Fruit fly (Drosophila melanogaster) whole organism, prepupa: Measurements from ENCODE around the gene CG31798.
A peak's percentile ranks its signal among the peaks of the same experiment; 100 is the strongest.

Experiments used
- Blimp-1 ChIP-seq: fragments of 200-800 bp; sonication (Bioruptor generic); optimal IDR thresholded peaks from 3 replicates; lab custom pipeline; 2017; ENCODE audit warnings: missing biosample characterization, missing genetic modification characterization, mild to moderate bottlenecking, moderate library complexity, missing genetic modification reagents
- CG10631 ChIP-seq: fragments of 200-800 bp; sonication (Bioruptor generic); optimal IDR thresholded peaks from 2 replicates; lab custom pipeline; 2016; ENCODE audit warnings: missing biosample characterization, missing genetic modification characterization
- CG10669 ChIP-seq: fragments of 200-800 bp; sonication (Bioruptor generic); optimal IDR thresholded peaks from 3 replicates; lab custom pipeline; 2018; ENCODE audit warnings: missing biosample characterization, mild to moderate bottlenecking, missing genetic modification characterization, moderate library complexity
- CG11294 ChIP-seq: fragments of 200-800 bp; sonication (Bioruptor generic); IDR thresholded peaks from 2 replicates; pipeline ENCODE4 v1.3.6; 2022; ENCODE audit warnings: missing biosample characterization, missing genetic modification characterization
- CG11902 ChIP-seq: fragments of 200-800 bp; sonication (Bioruptor generic); optimal IDR thresholded peaks from 3 replicates; lab custom pipeline; 2016; ENCODE audit warnings: missing biosample characterization, missing genetic modification characterization
- CG15336 ChIP-seq: fragments of 200-800 bp; sonication (Bioruptor generic); IDR thresholded peaks from 2 replicates; pipeline ENCODE4 v1.3.6; 2022; ENCODE audit warnings: missing biosample characterization, missing genetic modification characterization
- CG1621 ChIP-seq: fragments of 200-800 bp; sonication (Bioruptor generic); optimal IDR thresholded peaks from 3 replicates; lab custom pipeline; 2018; ENCODE audit warnings: missing biosample characterization, mild to moderate bottlenecking, missing genetic modification characterization
- CG16779 ChIP-seq: fragments of 200-800 bp; sonication (Bioruptor generic); optimal IDR thresholded peaks from 3 replicates; lab custom pipeline; 2017; ENCODE audit warnings: missing biosample characterization, mild to moderate bottlenecking, missing genetic modification characterization
- CG3032 ChIP-seq: fragments of 200-800 bp; optimal IDR thresholded peaks from 2 replicates; lab custom pipeline; 2019; ENCODE audit warnings: missing biosample characterization, mild to moderate bottlenecking, missing genetic modification characterization, moderate library complexity
- CG31627 ChIP-seq: fragments of 200-800 bp; sonication (Bioruptor generic); optimal IDR thresholded peaks from 3 replicates; lab custom pipeline; 2016; ENCODE audit warnings: missing biosample characterization, missing genetic modification characterization
- CG32006 ChIP-seq: fragments of 200-800 bp; sonication (Bioruptor generic); optimal IDR thresholded peaks from 3 replicates; lab custom pipeline; 2017; ENCODE audit warnings: missing biosample characterization, mild to moderate bottlenecking, missing genetic modification characterization
- CG34406 ChIP-seq: fragments of 200-800 bp; sonication (Bioruptor generic); optimal IDR thresholded peaks from 3 replicates; lab custom pipeline; 2016; ENCODE audit warnings: missing biosample characterization, missing genetic modification characterization
- CG3919 ChIP-seq: fragments of 200-800 bp; sonication (Bioruptor generic); optimal IDR thresholded peaks from 3 replicates; lab custom pipeline; 2016; ENCODE audit warnings: missing biosample characterization, missing genetic modification characterization
- CG4318 ChIP-seq: fragments of 200-800 bp; sonication (Bioruptor generic); optimal IDR thresholded peaks from 3 replicates; lab custom pipeline; 2017; ENCODE audit warnings: missing biosample characterization, mild to moderate bottlenecking, missing genetic modification characterization
- CG6163 ChIP-seq: fragments of 200-800 bp; sonication (Bioruptor generic); IDR thresholded peaks from 3 replicates; pipeline ENCODE4 v1.3.6; 2022; ENCODE audit warnings: missing biosample characterization, missing genetic modification characterization
- CG6276 ChIP-seq: fragments of 200-800 bp; sonication (Bioruptor generic); optimal IDR thresholded peaks from 2 replicates; lab custom pipeline; 2017; ENCODE audit warnings: missing biosample characterization, mild to moderate bottlenecking, missing genetic modification characterization
- CG6792 ChIP-seq: fragments of 200-800 bp; sonication (Bioruptor generic); optimal IDR thresholded peaks from 3 replicates; lab custom pipeline; 2016; ENCODE audit warnings: missing biosample characterization, missing genetic modification characterization
- CG6808 ChIP-seq: fragments of 200-800 bp; sonication (Bioruptor generic); optimal IDR thresholded peaks from 3 replicates; lab custom pipeline; 2017; ENCODE audit warnings: missing biosample characterization, missing genetic modification characterization, mild to moderate bottlenecking, moderate library complexity, missing genetic modification reagents
- CG6854 ChIP-seq: fragments of 200-800 bp; sonication (Bioruptor generic); optimal IDR thresholded peaks from 2 replicates; lab custom pipeline; 2017; ENCODE audit warnings: missing biosample characterization, mild to moderate bottlenecking, missing genetic modification characterization
- CG7368 ChIP-seq: fragments of 200-800 bp; sonication (Bioruptor generic); optimal IDR thresholded peaks from 3 replicates; lab custom pipeline; 2016; ENCODE audit warnings: missing biosample characterization, missing genetic modification characterization
- CG8119 ChIP-seq: fragments of 200-800 bp; sonication (Bioruptor generic); IDR thresholded peaks from 3 replicates; pipeline ENCODE4 v1.3.6; 2022; ENCODE audit warnings: missing biosample characterization, missing genetic modification characterization
- CG8319 ChIP-seq: fragments of 200-800 bp; sonication (Bioruptor generic); optimal IDR thresholded peaks from 3 replicates; lab custom pipeline; 2016; ENCODE audit warnings: missing biosample characterization, missing genetic modification characterization
- CG8632 ChIP-seq: fragments of 200-800 bp; sonication (Bioruptor generic); optimal IDR thresholded peaks from 3 replicates; lab custom pipeline; 2016; ENCODE audit warnings: missing biosample characterization, missing genetic modification characterization
- CG9139 ChIP-seq: fragments of 200-800 bp; sonication (Bioruptor generic); optimal IDR thresholded peaks from 3 replicates; lab custom pipeline; 2017; ENCODE audit warnings: missing biosample characterization, mild to moderate bottlenecking, missing genetic modification characterization
- Eip75B ChIP-seq: fragments of 200-800 bp; sonication (Bioruptor generic); optimal IDR thresholded peaks from 3 replicates; lab custom pipeline; 2016; ENCODE audit warnings: missing biosample characterization, missing genetic modification characterization
- Eip78C ChIP-seq: fragments of 200-800 bp; sonication (Bioruptor generic); peaks from one replicate; lab custom pipeline; 2016; ENCODE audit warnings: missing biosample characterization, missing genetic modification characterization
- Eip93F ChIP-seq: fragments of 200-800 bp; sonication (Bioruptor generic); optimal IDR thresholded peaks from 2 replicates; lab custom pipeline; 2016; ENCODE audit warnings: missing biosample characterization, mild to moderate bottlenecking, missing genetic modification characterization
- Ets21C ChIP-seq: fragments of 200-800 bp; sonication (Bioruptor generic); optimal IDR thresholded peaks from 3 replicates; lab custom pipeline; 2016; ENCODE audit warnings: missing biosample characterization, missing genetic modification characterization
- Gug ChIP-seq: fragments of 200-800 bp; sonication (Bioruptor generic); IDR thresholded peaks from 2 replicates; pipeline ENCODE4 v1.3.6; 2022; ENCODE audit warnings: missing biosample characterization, missing genetic modification characterization
- Hr38 ChIP-seq: sonication (Bioruptor generic); optimal IDR thresholded peaks from 2 replicates; lab custom pipeline; 2016; ENCODE audit warnings: missing biosample characterization, missing genetic modification characterization
- Hr39 ChIP-seq: fragments of 200-800 bp; sonication (Bioruptor generic); optimal IDR thresholded peaks from 2 replicates; lab custom pipeline; 2016; ENCODE audit warnings: missing biosample characterization, missing genetic modification characterization
- Hr4 ChIP-seq: fragments of 200-800 bp; sonication (Bioruptor generic); optimal IDR thresholded peaks from 3 replicates; lab custom pipeline; 2016; ENCODE audit warnings: missing biosample characterization, missing genetic modification characterization
- Lpt ChIP-seq: fragments of 200-800 bp; sonication (Bioruptor generic); optimal IDR thresholded peaks from 3 replicates; lab custom pipeline; 2016; ENCODE audit warnings: missing biosample characterization, missing genetic modification characterization
- Met ChIP-seq: fragments of 200-800 bp; sonication (Bioruptor generic); optimal IDR thresholded peaks from 3 replicates; lab custom pipeline; 2016; ENCODE audit warnings: missing biosample characterization, missing genetic modification characterization
- OdsH ChIP-seq: fragments of 200-800 bp; sonication (Bioruptor generic); optimal IDR thresholded peaks from 3 replicates; lab custom pipeline; 2016; ENCODE audit warnings: missing biosample characterization, missing genetic modification characterization
- Smox ChIP-seq: fragments of 200-800 bp; sonication (Bioruptor generic); optimal IDR thresholded peaks from 3 replicates; lab custom pipeline; 2016; ENCODE audit warnings: missing biosample characterization, missing genetic modification characterization
- Sox102F ChIP-seq: fragments of 200-800 bp; sonication (Bioruptor generic); optimal IDR thresholded peaks from 2 replicates; lab custom pipeline; 2016; ENCODE audit warnings: missing biosample characterization, mild to moderate bottlenecking, missing genetic modification characterization
- cyc ChIP-seq: fragments of 200-800 bp; sonication (Bioruptor generic); optimal IDR thresholded peaks from 3 replicates; lab custom pipeline; 2016; ENCODE audit warnings: missing biosample characterization, missing genetic modification characterization
- dac ChIP-seq: fragments of 200-800 bp; sonication (Bioruptor generic); optimal IDR thresholded peaks from 2 replicates; lab custom pipeline; 2017; ENCODE audit warnings: missing biosample characterization, mild to moderate bottlenecking, missing genetic modification characterization
- dsx ChIP-seq: fragments of 200-800 bp; optimal IDR thresholded peaks from 3 replicates; lab custom pipeline; 2019; ENCODE audit warnings: missing biosample characterization, mild to moderate bottlenecking, missing genetic modification characterization, moderate library complexity; ENCODE audit not compliant: poor library complexity, severe bottlenecking
- eg ChIP-seq: fragments of 200-800 bp; sonication (Bioruptor generic); IDR thresholded peaks from 3 replicates; pipeline ENCODE4 v1.3.6; 2022; ENCODE audit warnings: missing biosample characterization, missing genetic modification characterization
- esn ChIP-seq: fragments of 200-800 bp; sonication (Bioruptor generic); optimal IDR thresholded peaks from 2 replicates; lab custom pipeline; 2016; ENCODE audit warnings: missing biosample characterization, mild to moderate bottlenecking, missing genetic modification characterization, moderate library complexity
- fkh ChIP-seq: fragments of 200-800 bp; sonication (Bioruptor generic); optimal IDR thresholded peaks from 3 replicates; lab custom pipeline; 2017; ENCODE audit warnings: missing biosample characterization, mild to moderate bottlenecking, missing genetic modification characterization, moderate library complexity
- lz ChIP-seq: fragments of 200-800 bp; sonication (Bioruptor generic); optimal IDR thresholded peaks from 3 replicates; lab custom pipeline; 2016; ENCODE audit warnings: missing biosample characterization, missing genetic modification characterization
- pdm3 ChIP-seq: fragments of 200-800 bp; sonication (Bioruptor generic); optimal IDR thresholded peaks from 3 replicates; lab custom pipeline; 2016; ENCODE audit warnings: missing biosample characterization, missing genetic modification characterization
- spab ChIP-seq: fragments of 200-800 bp; sonication (Bioruptor generic); optimal IDR thresholded peaks from 2 replicates; lab custom pipeline; 2017; ENCODE audit warnings: missing biosample characterization, mild to moderate bottlenecking, missing genetic modification characterization, missing genetic modification reagents
- ss ChIP-seq, 2 experiments: fragments of 200-800 bp; sonication (Bioruptor generic); optimal IDR thresholded peaks; 2 replicates in 1 of 2; 3 replicates in 1 of 2; lab custom pipeline; 2017 to 2018; ENCODE audit warnings: mild to moderate bottlenecking in 2 of 2, missing biosample characterization in 2 of 2, missing genetic modification characterization in 2 of 2, moderate library complexity in 1 of 2
- vri ChIP-seq: fragments of 200-800 bp; sonication (Bioruptor generic); optimal IDR thresholded peaks from 3 replicates; lab custom pipeline; 2016; ENCODE audit warnings: missing biosample characterization, mild to moderate bottlenecking, missing genetic modification characterization

Gene CG31798

DNA sequence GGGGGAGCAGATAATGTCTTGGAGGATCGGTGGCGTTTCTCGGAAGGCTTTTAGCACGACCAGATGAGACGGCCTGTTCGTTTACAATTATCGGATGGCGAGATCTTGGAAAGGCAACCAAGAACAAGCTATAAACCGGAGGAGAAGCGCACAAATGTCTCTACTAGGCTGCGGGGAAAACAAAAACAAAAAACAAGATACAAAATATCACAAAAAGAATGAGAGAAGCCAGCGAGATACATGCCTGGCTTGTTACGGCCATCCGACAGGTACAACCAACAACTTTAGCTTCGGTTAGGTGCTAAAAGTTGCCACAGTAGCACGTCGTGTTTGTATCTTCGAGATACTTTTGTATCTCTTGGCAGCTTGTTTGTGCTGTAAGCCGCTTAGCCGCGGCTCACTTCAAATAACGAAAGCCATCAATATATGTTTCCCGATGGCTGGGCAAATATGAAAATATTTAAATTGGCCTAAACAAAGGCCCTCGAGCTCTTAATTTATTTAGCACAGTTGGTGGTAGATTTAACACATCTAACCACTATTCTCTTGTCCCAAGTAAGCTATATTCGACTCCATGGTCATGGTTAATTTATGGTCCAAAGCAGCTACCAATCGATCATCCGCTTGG, 34.0 kb upstream of the CG31798 start (continued):
- TF ChIP-seq Hr38 (GFP tag; lab: Kevin White, UChicago) (no peak), Hr39 (GFP tag; lab: Kevin White, UChicago) (no peak)

- TF ChIP-seq CG3032 (tag; lab: Kevin White, UChicago), result peak; percentile 63
- TF ChIP-seq CG31627 (GFP tag; lab: Kevin White, UChicago), result peak; percentile 78
- peak; percentile 64 for TF ChIP-seq CG15336 (GFP tag; lab: Robert Waterston, UW)
- peak; percentile 62 for TF ChIP-seq CG1621 (tag; lab: Kevin White, UChicago)
- peak; percentile 67 for TF ChIP-seq CG8319 (GFP tag; lab: Kevin White, UChicago)
- peak; percentile 41 for TF ChIP-seq Hr4 (GFP tag; lab: Kevin White, UChicago)
- TF ChIP-seq Lpt, result peak; percentile 40
- TF ChIP-seq spab (GFP tag; lab: Kevin White, UChicago), result peak; percentile 50
- no peak for TF ChIP-seq Hr38 (GFP tag; lab: Kevin White, UChicago)
- peak; percentile 79 for TF ChIP-seq CG6792 (GFP tag; lab: Kevin White, UChicago)
- TF ChIP-seq CG16779, result no peak
- TF ChIP-seq CG34406 (GFP tag; lab: Kevin White, UChicago), result peak; percentile 71
- TF ChIP-seq pdm3 (GFP tag; lab: Kevin White, UChicago), result peak; percentile 66
- peak; percentile 78 for TF ChIP-seq Hr39 (GFP tag; lab: Kevin White, UChicago)
- TF ChIP-seq CG6808 (GFP tag; lab: Kevin White, UChicago), result peak; percentile 59
- TF ChIP-seq Gug, result no peak
- peak; percentile 73 for TF ChIP-seq Eip75B
- peak; percentile 86 for TF ChIP-seq esn
- TF ChIP-seq CG3919 (GFP tag; lab: Kevin White, UChicago), result peak; percentile 67
- peak; percentile 71 for TF ChIP-seq CG32006 (GFP tag; lab: Kevin White, UChicago)
- TF ChIP-seq CG4318 (GFP tag; lab: Kevin White, UChicago), result peak; percentile 39
- TF ChIP-seq vri (GFP tag; lab: Kevin White, UChicago), result peak; percentile 52
- no peak for TF ChIP-seq dac (GFP tag; lab: Kevin White, UChicago)
- peak; percentile 32 for TF ChIP-seq CG6854 (GFP tag; lab: Kevin White, UChicago)
- peak; percentile 70 for TF ChIP-seq CG10631 (GFP tag; lab: Kevin White, UChicago)
- TF ChIP-seq Smox (GFP tag; lab: Kevin White, UChicago), result peak; percentile 82
- TF ChIP-seq lz, result peak; percentile 78
- TF ChIP-seq Eip78C (GFP tag; lab: Kevin White, UChicago), result peak; percentile 90
- TF ChIP-seq Sox102F, result peak; percentile 85
- peak; percentile 42 for TF ChIP-seq CG9139 (GFP tag; lab: Kevin White, UChicago)
- peak; percentile 68 for TF ChIP-seq CG10669 (GFP tag; lab: Kevin White, UChicago)
- peak; percentile 63 for TF ChIP-seq Blimp-1 (GFP tag; lab: Kevin White, UChicago)
- peak; percentile 70 for TF ChIP-seq cyc (GFP tag; lab: Kevin White, UChicago)
- TF ChIP-seq fkh, result no peak
- TF ChIP-seq Ets21C (GFP tag; lab: Kevin White, UChicago), result peak; percentile 64
- TF ChIP-seq OdsH (GFP tag; lab: Kevin White, UChicago), result peak; percentile 73
- peak; percentile 86 for TF ChIP-seq Met (GFP tag; lab: Kevin White, UChicago)
- TF ChIP-seq CG6163 (GFP tag; lab: Robert Waterston, UW), result peak; percentile 55; the same call in 1 of the 3 replicates
- TF ChIP-seq eg, result 0 out of 3 replicates have a peak, but pooled peaks have one; percentile 37
- TF ChIP-seq CG11294, result no peak
- peak; percentile 41 to 51 for TF ChIP-seq ss (GFP tag; optimal IDR thresholded peaks at IDR 0.05; lab: Kevin White, UChicago)
- TF ChIP-seq CG8119, result peak; percentile 48; the same call in 2 of the 3 replicates
- peak; percentile 53 for TF ChIP-seq CG7368 (GFP tag; lab: Kevin White, UChicago)
- TF ChIP-seq CG6276 (GFP tag; lab: Kevin White, UChicago), result no peak
- TF ChIP-seq dsx (GFP tag; lab: Kevin White, UChicago), result peak; percentile 59
- peak; percentile 68 for TF ChIP-seq CG8632
- TF ChIP-seq CG11902 (GFP tag; lab: Kevin White, UChicago), result peak; percentile 67
- peak; percentile 33 for TF ChIP-seq Eip93F (GFP tag; lab: Kevin White, UChicago)
These were observed 32.3 kb upstream of the CG31798 start for dm6 chr2L:19361632-19362142.
